Fruit fly (Drosophila melanogaster) S2 (cell line): ENCODE measurements around the gene Awh.

Source experiments
- CG8478 ChIP-seq: fragments of >200 bp; optimal IDR thresholded peaks from 2 replicates; lab custom pipeline; 2018
- CTCF ChIP-seq, 2 experiments: fragments of >200 bp; optimal IDR thresholded peaks; 2 replicates each; lab custom pipeline; 2018

- TF ChIP-seq CG8478 (lab: Kevin White, UChicago) (no peak), CTCF (optimal IDR thresholded peaks at IDR 0.05; lab: Kevin White, UChicago) (no peak)
Measured at dm6 chr3L:3892154-3892624, 46.2 kb downstream of the Awh start, which contains the start of gene Fie.
